Worm (Caenorhabditis elegans): ENCODE measurements around the gene F09E5.14.

The F09E5.14 gene

ce11 chrII:5332345-5333124 is 12.1 kb downstream of the F09E5.14 start:
- TF ChIP-seq nhr-25 (tag; optimal IDR thresholded peaks at IDR 0.05) = no peak
- TF ChIP-seq eor-1 (tag; optimal IDR thresholded peaks at IDR 0.05) = no peak
- TF ChIP-seq nhr-43 (tag; optimal IDR thresholded peaks at IDR 0.05; ENCODE audit: poor library complexity, severe bottlenecking) = no peak
- peak; percentile 36 for TF ChIP-seq pqm-1 (tag; optimal IDR thresholded peaks at IDR 0.05)
- TF ChIP-seq aly-2 (tag; optimal IDR thresholded peaks at IDR 0.05) = no peak
- no peak for TF ChIP-seq nhr-67 (tag; optimal IDR thresholded peaks at IDR 0.05)
- no peak for TF ChIP-seq nhr-77 (tag; optimal IDR thresholded peaks at IDR 0.05)
- TF ChIP-seq nfya-1 (tag; optimal IDR thresholded peaks at IDR 0.05; ENCODE audit: insufficient read depth) = no peak
- TF ChIP-seq nhr-11 (tag; optimal IDR thresholded peaks at IDR 0.05) = no peak
- no peak for TF ChIP-seq snpc-4 (tag; optimal IDR thresholded peaks at IDR 0.05)
- no peak for TF ChIP-seq nhr-23 (tag; optimal IDR thresholded peaks at IDR 0.05)
- TF ChIP-seq nhr-28 (tag; optimal IDR thresholded peaks at IDR 0.05) = no peak
- TF ChIP-seq nhr-76 (tag; optimal IDR thresholded peaks at IDR 0.05) = no peak
- TF ChIP-seq egl-27 (tag; optimal IDR thresholded peaks at IDR 0.05) = no peak
- no peak for TF ChIP-seq ama-1 (optimal IDR thresholded peaks at IDR 0.05)
- no peak for TF ChIP-seq lin-39 (tag; optimal IDR thresholded peaks at IDR 0.05)
- no peak for TF ChIP-seq ZK546.5 (tag; optimal IDR thresholded peaks at IDR 0.05)
- TF ChIP-seq ceh-16 (tag; optimal IDR thresholded peaks at IDR 0.05) = no peak
- no peak for TF ChIP-seq ztf-4 (tag; optimal IDR thresholded peaks at IDR 0.05)
- no peak for TF ChIP-seq elt-1 (tag; optimal IDR thresholded peaks at IDR 0.05)
- no peak for TF ChIP-seq skn-1 (tag; optimal IDR thresholded peaks at IDR 0.05)
- no peak for TF ChIP-seq nhr-237 (tag; optimal IDR thresholded peaks at IDR 0.05)
- no peak for TF ChIP-seq mml-1 (tag; optimal IDR thresholded peaks at IDR 0.05)
- TF ChIP-seq sea-2 (GFP tag; optimal IDR thresholded peaks at IDR 0.05) = no peak
- no peak for TF ChIP-seq egl-5 (tag; optimal IDR thresholded peaks at IDR 0.05)
- TF ChIP-seq fkh-2 (tag; optimal IDR thresholded peaks at IDR 0.05) = no peak
- peak; percentile 95 for TF ChIP-seq fos-1 (tag; optimal IDR thresholded peaks at IDR 0.05)
- TF ChIP-seq tbx-2 (tag; optimal IDR thresholded peaks at IDR 0.05) = no peak
- TF ChIP-seq ceh-28 (tag; optimal IDR thresholded peaks at IDR 0.05) = no peak
- TF ChIP-seq mdl-1 (tag; optimal IDR thresholded peaks at IDR 0.05) = no peak
- peak; percentile 4 for TF ChIP-seq lsy-12 (tag; optimal IDR thresholded peaks at IDR 0.05)
- TF ChIP-seq ceh-82 (tag; optimal IDR thresholded peaks at IDR 0.05) = no peak
- TF ChIP-seq nhr-12 (tag; optimal IDR thresholded peaks at IDR 0.05) = no peak
- TF ChIP-seq fkh-10 (GFP tag; optimal IDR thresholded peaks at IDR 0.05) = no peak
- no peak for TF ChIP-seq ceh-9 (tag; optimal IDR thresholded peaks at IDR 0.05)
- peak; percentile 71 for TF ChIP-seq elt-2 (tag; optimal IDR thresholded peaks at IDR 0.05)
- TF ChIP-seq lin-15B (tag; optimal IDR thresholded peaks at IDR 0.05) = no peak
- TF ChIP-seq elt-3 (tag; optimal IDR thresholded peaks at IDR 0.05) = no peak
- TF ChIP-seq pha-4 (tag; optimal IDR thresholded peaks at IDR 0.05) = peak; percentile 53
- no peak for TF ChIP-seq ztf-11 (tag; optimal IDR thresholded peaks at IDR 0.05)
- TF ChIP-seq hmg-11 (tag; optimal IDR thresholded peaks at IDR 0.05) = no peak
- TF ChIP-seq unc-62 (GFP tag; optimal IDR thresholded peaks at IDR 0.05) = no peak
- no peak for TF ChIP-seq daf-12 (tag; optimal IDR thresholded peaks at IDR 0.05)
- TF ChIP-seq unc-39 (tag; optimal IDR thresholded peaks at IDR 0.05) = no peak
- peak; percentile 85 for TF ChIP-seq jun-1 (tag; optimal IDR thresholded peaks at IDR 0.05)
- no peak for TF ChIP-seq R02D3.7 (tag; optimal IDR thresholded peaks at IDR 0.05)
